Fruit fly (Drosophila melanogaster): ENCODE results near the gene CG10405.

DNA sequence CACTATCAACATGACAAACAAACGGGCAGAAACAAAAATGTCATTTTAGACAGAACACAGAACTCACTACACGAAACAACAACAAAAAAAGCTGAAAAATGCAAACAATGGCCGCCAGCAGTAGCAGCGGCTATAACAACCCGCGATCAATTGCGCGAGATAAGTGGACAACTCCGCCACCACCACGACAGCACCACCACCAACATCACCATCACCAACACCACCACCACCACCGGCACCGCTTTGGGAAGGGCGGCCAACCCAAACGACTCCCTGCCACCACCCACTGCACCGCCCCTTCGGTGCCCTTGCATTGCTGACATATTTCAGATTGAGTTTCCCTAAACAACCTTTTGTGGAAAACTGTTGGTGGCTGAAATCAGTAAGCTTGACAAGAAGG is 47.7 kb upstream of the CG10405 start:
- no peak for TF ChIP-seq Sin3A (optimal IDR thresholded peaks at IDR 0.05)
- TF ChIP-seq psq (optimal IDR thresholded peaks at IDR 0.05), result no peak

All from Kc167 (cell line).